Worm (Caenorhabditis elegans): ENCODE results near the gene col-150.

DNA sequence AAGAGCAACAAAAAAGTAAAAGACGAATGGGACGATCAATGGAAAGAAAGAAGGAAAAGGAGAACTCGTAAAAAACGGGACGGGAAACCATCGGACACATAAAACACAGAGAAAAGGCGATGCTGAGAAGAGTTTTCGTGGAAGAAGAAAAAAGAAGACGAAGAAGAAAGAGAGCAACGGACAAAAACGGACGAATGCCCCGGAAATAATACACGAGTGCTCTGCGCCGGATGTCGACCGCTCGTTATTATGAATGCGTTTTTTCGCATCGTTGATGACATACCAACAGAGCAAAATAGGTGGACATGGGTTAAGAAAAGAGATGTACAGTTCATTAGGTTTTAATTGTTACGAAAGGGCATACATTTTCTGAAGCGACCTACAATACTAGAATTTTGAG lies 18.8 kb downstream of the col-150 start, which contains the start of gene Y22F5A.11:
- peak; percentile 4 for TF ChIP-seq fkh-10 (GFP tag; optimal IDR thresholded peaks at IDR 0.05)
- TF ChIP-seq nhr-12 (tag; optimal IDR thresholded peaks at IDR 0.05), result no peak
- no peak for TF ChIP-seq nhr-237 (tag; optimal IDR thresholded peaks at IDR 0.05)
- TF ChIP-seq lin-13 (GFP tag; optimal IDR thresholded peaks at IDR 0.05), result no peak
- no peak for TF ChIP-seq mep-1 (tag; optimal IDR thresholded peaks at IDR 0.05)
- TF ChIP-seq zag-1 (tag; optimal IDR thresholded peaks at IDR 0.05), result no peak
- no peak for TF ChIP-seq alr-1 (tag; optimal IDR thresholded peaks at IDR 0.05; ENCODE audit: borderline replicate concordance)
- no peak for TF ChIP-seq ceh-82 (tag; optimal IDR thresholded peaks at IDR 0.05)
- TF ChIP-seq skn-1 (tag; optimal IDR thresholded peaks at IDR 0.05), result no peak
- TF ChIP-seq vab-15 (tag; optimal IDR thresholded peaks at IDR 0.05), result no peak
- no peak for TF ChIP-seq pqm-1 (tag; optimal IDR thresholded peaks at IDR 0.05)
- no peak for TF ChIP-seq nhr-28 (tag; optimal IDR thresholded peaks at IDR 0.05)
- TF ChIP-seq grh-1 (GFP tag; IDR thresholded peaks at IDR 0.05), result no peak
